Fruit fly (Drosophila melanogaster) whole organism, embryonic: ENCODE data around the gene CG15422.
A peak's percentile ranks its signal among the peaks of the same experiment; 100 is the strongest.

Source experiments
- Atf3 ChIP-seq: fragments of 200-800 bp; sonication (Bioruptor generic); optimal IDR thresholded peaks from 3 replicates; lab custom pipeline; 2016; ENCODE audit warnings: missing biosample characterization, missing genetic modification characterization
- Bteb2 ChIP-seq: fragments of 200-800 bp; sonication (Bioruptor generic); optimal IDR thresholded peaks from 2 replicates; lab custom pipeline; 2016; ENCODE audit warnings: missing biosample characterization, missing genetic modification characterization
- CG10654 ChIP-seq: fragments of 200-800 bp; sonication (Bioruptor generic); optimal IDR thresholded peaks from 2 replicates; lab custom pipeline; 2016; ENCODE audit warnings: missing biosample characterization, missing genetic modification characterization
- CG12104 ChIP-seq: fragments of 200-800 bp; sonication (Bioruptor generic); optimal IDR thresholded peaks from 3 replicates; lab custom pipeline; 2016; ENCODE audit warnings: missing biosample characterization, missing genetic modification characterization
- CG14667 ChIP-seq: fragments of 200-800 bp; sonication (Bioruptor generic); IDR thresholded peaks from 2 replicates; pipeline ENCODE4 v1.3.6; 2022; ENCODE audit warnings: missing biosample characterization, missing genetic modification characterization
- CG17385 ChIP-seq: fragments of 200-800 bp; sonication (Bioruptor generic); optimal IDR thresholded peaks from 3 replicates; lab custom pipeline; 2018; ENCODE audit warnings: missing biosample characterization, mild to moderate bottlenecking, missing genetic modification characterization
- CG17568 ChIP-seq: fragments of 200-800 bp; sonication (Bioruptor generic); optimal IDR thresholded peaks from 2 replicates; lab custom pipeline; 2018; ENCODE audit warnings: missing biosample characterization, mild to moderate bottlenecking, missing genetic modification characterization, moderate library complexity
- CG18262 ChIP-seq: fragments of 200-800 bp; optimal IDR thresholded peaks from 3 replicates; lab custom pipeline; 2019; ENCODE audit warnings: missing biosample characterization, mild to moderate bottlenecking, missing genetic modification characterization, moderate library complexity
- CG2129 ChIP-seq: fragments of 200-800 bp; sonication (Bioruptor generic); IDR thresholded peaks from 2 replicates; pipeline ENCODE4 v1.3.6; 2022; ENCODE audit warnings: missing biosample characterization, missing genetic modification characterization; ENCODE audit not compliant: partially characterized antibody
- CG30431 ChIP-seq: fragments of 200-800 bp; sonication (Bioruptor generic); optimal IDR thresholded peaks from 2 replicates; lab custom pipeline; 2017; ENCODE audit warnings: missing biosample characterization, missing genetic modification characterization
- CG31365 ChIP-seq: fragments of 200-800 bp; sonication (Bioruptor generic); optimal IDR thresholded peaks from 2 replicates; lab custom pipeline; 2018; ENCODE audit warnings: missing biosample characterization, mild to moderate bottlenecking, missing genetic modification characterization
- CG31441 ChIP-seq: fragments of 200-800 bp; sonication (Bioruptor generic); IDR thresholded peaks from 2 replicates; pipeline ENCODE4 v1.3.6; 2022; ENCODE audit warnings: missing biosample characterization, missing genetic modification characterization
- CG3407 ChIP-seq: fragments of 200-800 bp; sonication (Bioruptor generic); optimal IDR thresholded peaks from 2 replicates; lab custom pipeline; 2018; ENCODE audit warnings: missing biosample characterization, mild to moderate bottlenecking, missing genetic modification characterization
- CG6272 ChIP-seq: fragments of 200-800 bp; sonication (Bioruptor generic); IDR thresholded peaks from 2 replicates; pipeline ENCODE4 v1.3.6; 2022; ENCODE audit warnings: missing biosample characterization, missing genetic modification characterization
- CG6683 ChIP-seq: fragments of 200-800 bp; sonication (Bioruptor generic); optimal IDR thresholded peaks from 2 replicates; lab custom pipeline; 2017; ENCODE audit warnings: missing biosample characterization, mild to moderate bottlenecking, missing genetic modification characterization, missing genetic modification reagents
- CG9215 ChIP-seq: fragments of 200-800 bp; sonication (Bioruptor generic); IDR thresholded peaks from 2 replicates; pipeline ENCODE4 v1.3.6; 2022; ENCODE audit warnings: missing biosample characterization, missing genetic modification characterization
- CG9727 ChIP-seq: fragments of 200-800 bp; sonication (Bioruptor generic); optimal IDR thresholded peaks from 3 replicates; lab custom pipeline; 2017; ENCODE audit warnings: missing biosample characterization, mild to moderate bottlenecking, missing genetic modification characterization
- CG9817 ChIP-seq: fragments of 200-800 bp; sonication (Bioruptor generic); optimal IDR thresholded peaks from 2 replicates; lab custom pipeline; 2018; ENCODE audit warnings: missing biosample characterization, mild to moderate bottlenecking, missing genetic modification characterization, moderate library complexity
- Dfd ChIP-seq, 2 experiments: fragments of >200 bp; optimal IDR thresholded peaks; 2 replicates each; lab custom pipeline; 2017; ENCODE audit warnings: missing biosample characterization in 2 of 2, missing genetic modification characterization in 2 of 2
- Dll ChIP-seq: fragments of 200-800 bp; sonication (Bioruptor generic); IDR thresholded peaks from 4 replicates; pipeline ENCODE4 v1.3.6; 2022; ENCODE audit warnings: missing biosample characterization, missing genetic modification characterization; ENCODE audit not compliant: partially characterized antibody
- Doc3 ChIP-seq: fragments of 200-800 bp; sonication (Bioruptor generic); IDR thresholded peaks from 3 replicates; pipeline ENCODE4 v1.3.6; 2022; ENCODE audit warnings: missing biosample characterization, missing genetic modification characterization; ENCODE audit not compliant: partially characterized antibody
- Fer1 ChIP-seq: fragments of 200-800 bp; sonication (Bioruptor generic); optimal IDR thresholded peaks from 2 replicates; lab custom pipeline; 2017; ENCODE audit warnings: missing biosample characterization, mild to moderate bottlenecking, missing genetic modification characterization
- Med ChIP-seq: fragments of 200-800 bp; sonication (Bioruptor generic); peaks from one replicate; lab custom pipeline; 2016; ENCODE audit warnings: missing biosample characterization, missing genetic modification characterization, mild to moderate bottlenecking, inconsistent platforms, moderate library complexity
- Oaz ChIP-seq: fragments of 200-800 bp; sonication (Bioruptor generic); IDR thresholded peaks from 2 replicates; pipeline ENCODE4 v1.3.6; 2022; ENCODE audit warnings: missing biosample characterization, missing genetic modification characterization
- Taf1 ChIP-seq: fragments of 200-800 bp; sonication (Bioruptor generic); IDR thresholded peaks from 2 replicates; pipeline ENCODE4 v1.3.6; 2022; ENCODE audit warnings: missing biosample characterization, missing genetic modification characterization
- ap ChIP-seq: fragments of 200-800 bp; sonication (Bioruptor generic); IDR thresholded peaks from 2 replicates; pipeline ENCODE4 v1.3.6; 2022; ENCODE audit warnings: missing biosample characterization, missing genetic modification characterization
- az2 ChIP-seq: fragments of 200-800 bp; sonication (Bioruptor generic); optimal IDR thresholded peaks from 3 replicates; lab custom pipeline; 2016; ENCODE audit warnings: missing biosample characterization, missing genetic modification characterization
- bsh ChIP-seq, 2 experiments: fragments of 200-800 bp; sonication (Bioruptor generic); optimal IDR thresholded peaks; 2 replicates each; lab custom pipeline; 2017 to 2018; ENCODE audit warnings: mild to moderate bottlenecking in 2 of 2, missing biosample characterization in 2 of 2, missing genetic modification characterization in 2 of 2, moderate library complexity in 1 of 2
- dm ChIP-seq: fragments of 200-800 bp; sonication (Bioruptor generic); optimal IDR thresholded peaks from 3 replicates; lab custom pipeline; 2016; ENCODE audit warnings: missing biosample characterization, missing genetic modification characterization
- dmrt99B ChIP-seq: fragments of 200-800 bp; sonication (Bioruptor generic); optimal IDR thresholded peaks from 2 replicates; lab custom pipeline; 2018; ENCODE audit warnings: missing biosample characterization, mild to moderate bottlenecking, missing genetic modification characterization, moderate library complexity
- dpn ChIP-seq, 2 experiments: fragments of 200-800 bp; sonication (Bioruptor generic); optimal IDR thresholded peaks; 3 replicates each; lab custom pipeline; 2016; ENCODE audit warnings: missing biosample characterization in 2 of 2, missing genetic modification characterization in 2 of 2
- gcm ChIP-seq: fragments of 200-800 bp; sonication (Bioruptor generic); optimal IDR thresholded peaks from 2 replicates; lab custom pipeline; 2019; ENCODE audit warnings: missing biosample characterization, mild to moderate bottlenecking, missing genetic modification characterization, moderate library complexity
- gem ChIP-seq: fragments of 200-800 bp; sonication (Bioruptor generic); optimal IDR thresholded peaks from 2 replicates; lab custom pipeline; 2019; ENCODE audit warnings: missing biosample characterization, mild to moderate bottlenecking, missing genetic modification characterization, moderate library complexity
- gro ChIP-seq: fragments of 200-800 bp; sonication (Bioruptor generic); optimal IDR thresholded peaks from 2 replicates; lab custom pipeline; 2016; ENCODE audit warnings: missing biosample characterization, missing genetic modification characterization
- jigr1 ChIP-seq: fragments of 200-800 bp; sonication (Bioruptor generic); IDR thresholded peaks from 3 replicates; pipeline ENCODE4 v1.3.6; 2022; ENCODE audit warnings: missing biosample characterization, missing genetic modification characterization
- klu ChIP-seq: fragments of 200-800 bp; sonication (Bioruptor generic); IDR thresholded peaks from 2 replicates; pipeline ENCODE4 v1.3.6; 2022; ENCODE audit warnings: missing biosample characterization, missing genetic modification characterization
- knrl ChIP-seq: fragments of 200-800 bp; sonication (Bioruptor generic); IDR thresholded peaks from 3 replicates; pipeline ENCODE4 v1.3.6; 2022; ENCODE audit warnings: missing biosample characterization, missing genetic modification characterization; ENCODE audit not compliant: partially characterized antibody
- nerfin-1 ChIP-seq: fragments of 200-800 bp; sonication (Bioruptor generic); optimal IDR thresholded peaks from 3 replicates; lab custom pipeline; 2019; ENCODE audit warnings: missing biosample characterization, mild to moderate bottlenecking, missing genetic modification characterization, moderate library complexity
- nmo ChIP-seq: fragments of 200-800 bp; sonication (Bioruptor generic); optimal IDR thresholded peaks from 2 replicates; lab custom pipeline; 2018; ENCODE audit warnings: missing biosample characterization, mild to moderate bottlenecking, missing genetic modification characterization, moderate library complexity
- phol ChIP-seq: fragments of 200-800 bp; sonication (Bioruptor generic); optimal IDR thresholded peaks from 3 replicates; lab custom pipeline; 2018; ENCODE audit warnings: missing biosample characterization, mild to moderate bottlenecking, missing genetic modification characterization, moderate library complexity
- row ChIP-seq: fragments of 200-800 bp; sonication (Bioruptor generic); IDR thresholded peaks from 3 replicates; pipeline ENCODE4 v1.3.6; 2022; ENCODE audit warnings: missing biosample characterization, missing genetic modification characterization
- run ChIP-seq: fragments of 200-800 bp; sonication (Bioruptor generic); optimal IDR thresholded peaks from 3 replicates; lab custom pipeline; 2018; ENCODE audit warnings: missing biosample characterization, mild to moderate bottlenecking, missing genetic modification characterization
- sc ChIP-seq, 3 experiments: fragments of >200 bp in 2 of 3; fragments of 200-800 bp in 1 of 3; sonication (Bioruptor generic) in 1 of 3; optimal IDR thresholded peaks; 2 replicates in 2 of 3; 3 replicates in 1 of 3; lab custom pipeline; 2017; ENCODE audit warnings: mild to moderate bottlenecking in 1 of 3, missing biosample characterization in 1 of 3, missing genetic modification characterization in 1 of 3, missing genetic modification reagents in 1 of 3
- sens-2 ChIP-seq: fragments of 200-800 bp; sonication (Bioruptor generic); IDR thresholded peaks from 2 replicates; pipeline ENCODE4 v1.3.6; 2022; ENCODE audit warnings: missing biosample characterization, missing genetic modification characterization
- seq ChIP-seq: fragments of 200-800 bp; sonication (Bioruptor generic); IDR thresholded peaks from 2 replicates; pipeline ENCODE4 v1.3.6; 2022; ENCODE audit warnings: missing biosample characterization, missing genetic modification characterization
- sob ChIP-seq: fragments of 200-800 bp; sonication (Bioruptor generic); IDR thresholded peaks from 2 replicates; pipeline ENCODE4 v1.3.6; 2022; ENCODE audit warnings: missing biosample characterization, missing genetic modification characterization
- tll ChIP-seq, 2 experiments: fragments of 200-800 bp in 1 of 2; fragments of >200 bp in 1 of 2; sonication (Bioruptor generic) in 1 of 2; optimal IDR thresholded peaks; 2 replicates each; lab custom pipeline; 2017 to 2019; ENCODE audit warnings: missing biosample characterization in 2 of 2, missing genetic modification characterization in 2 of 2, mild to moderate bottlenecking in 1 of 2, moderate library complexity in 1 of 2
- zf30C ChIP-seq: fragments of 200-800 bp; sonication (Bioruptor generic); optimal IDR thresholded peaks from 3 replicates; lab custom pipeline; 2018; ENCODE audit warnings: missing biosample characterization, mild to moderate bottlenecking, missing genetic modification characterization
- zfh1 ChIP-seq: fragments of 200-800 bp; sonication (Bioruptor generic); IDR thresholded peaks from 3 replicates; pipeline ENCODE4 v1.3.6; 2022; ENCODE audit warnings: missing biosample characterization, missing genetic modification characterization

Gene CG15422

dm6 chr2L:4043052-4043451 is 38.3 kb downstream of the CG15422 start (continued):
- TF ChIP-seq CG9817 (no peak), gro (no peak), zf30C (GFP tag; lab: Kevin White, UChicago) (peak; percentile 42), CG18262 (peak; percentile 13), CG9215 (GFP tag; lab: Robert Waterston, UW) (no peak), CG9727 (GFP tag; lab: Kevin White, UChicago) (no peak), CG6683 (no peak), row (GFP tag; lab: Robert Waterston, UW) (peak; percentile 27; the same call in 1 of the 3 replicates), gem (tag; lab: Kevin White, UChicago) (peak; percentile 48), gcm (peak; percentile 10), Bteb2 (GFP tag; lab: Kevin White, UChicago) (no peak), sens-2 (GFP tag; lab: Robert Waterston, UW) (no peak), CG31365 (tag; lab: Kevin White, UChicago) (no peak), CG10654 (GFP tag; lab: Kevin White, UChicago) (no peak), jigr1 (GFP tag; lab: Robert Waterston, UW) (no peak), CG30431 (GFP tag; lab: Kevin White, UChicago) (no peak), CG3407 (GFP tag; lab: Kevin White, UChicago) (no peak), dmrt99B (tag; lab: Kevin White, UChicago) (peak; percentile 30), bsh (GFP tag; optimal IDR thresholded peaks at IDR 0.05; lab: Kevin White, UChicago) (peak in 1 of 2 experiments; percentile 53), klu (no peak), dpn (GFP tag; optimal IDR thresholded peaks at IDR 0.05; lab: Kevin White, UChicago) (no peak), CG14667 (GFP tag; lab: Robert Waterston, UW) (no peak)

dm6 chr2L:4045185-4045814 is 40.5 kb downstream of the CG15422 start:
- TF ChIP-seq CG2129 (GFP tag; lab: Robert Waterston, UW) (no peak), sc (optimal IDR thresholded peaks at IDR 0.05; lab: Kevin White, UChicago) (no peak), sc (GFP tag; optimal IDR thresholded peaks at IDR 0.05; lab: Kevin White, UChicago) (peak; percentile 59), seq (GFP tag; lab: Robert Waterston, UW) (no peak), CG17385 (peak; percentile 57), Doc3 (GFP tag; lab: Robert Waterston, UW) (no peak), sob (GFP tag; lab: Robert Waterston, UW) (peak; percentile 30; the same call in 1 of the 2 replicates), Atf3 (GFP tag; lab: Kevin White, UChicago) (peak; percentile 41), zfh1 (GFP tag; lab: Robert Waterston, UW) (peak; percentile 83), Oaz (GFP tag; lab: Robert Waterston, UW) (no peak), az2 (peak; percentile 68), CG6272 (GFP tag; lab: Robert Waterston, UW) (no peak), Fer1 (GFP tag; lab: Kevin White, UChicago) (no peak), Med (peak; percentile 71), Taf1 (GFP tag; lab: Robert Waterston, UW) (no peak), knrl (no peak), CG12104 (peak; percentile 31), nerfin-1 (tag; lab: Kevin White, UChicago) (peak; percentile 51), phol (tag; lab: Kevin White, UChicago) (peak; percentile 77), ap (peak; percentile 68), tll (GFP tag; optimal IDR thresholded peaks at IDR 0.05; lab: Kevin White, UChicago) (no peak), CG10654 (GFP tag; lab: Kevin White, UChicago) (peak; percentile 28), CG31441 (GFP tag; lab: Robert Waterston, UW) (peak; percentile 78), run (tag; lab: Kevin White, UChicago) (no peak), CG31365 (tag; lab: Kevin White, UChicago) (no peak), Dll (GFP tag; lab: Robert Waterston, UW) (no peak), nmo (GFP tag; lab: Kevin White, UChicago) (peak; percentile 78), Dfd (GFP tag; optimal IDR thresholded peaks at IDR 0.05; lab: Kevin White, UChicago) (no peak), dm (GFP tag; lab: Kevin White, UChicago) (no peak), CG17568 (GFP tag; lab: Kevin White, UChicago) (peak; percentile 43)
